Fruit fly (Drosophila melanogaster) whole organism, prepupa: Measurements from ENCODE around the gene NimA.

Experiments
- Blimp-1 ChIP-seq: fragments of 200-800 bp; sonication (Bioruptor generic); optimal IDR thresholded peaks from 3 replicates; lab custom pipeline; 2017; ENCODE audit warnings: missing biosample characterization, missing genetic modification characterization, mild to moderate bottlenecking, moderate library complexity, missing genetic modification reagents
- CG10631 ChIP-seq: fragments of 200-800 bp; sonication (Bioruptor generic); optimal IDR thresholded peaks from 2 replicates; lab custom pipeline; 2016; ENCODE audit warnings: missing biosample characterization, missing genetic modification characterization
- CG10669 ChIP-seq: fragments of 200-800 bp; sonication (Bioruptor generic); optimal IDR thresholded peaks from 3 replicates; lab custom pipeline; 2018; ENCODE audit warnings: missing biosample characterization, mild to moderate bottlenecking, missing genetic modification characterization, moderate library complexity
- CG11294 ChIP-seq: fragments of 200-800 bp; sonication (Bioruptor generic); IDR thresholded peaks from 2 replicates; pipeline ENCODE4 v1.3.6; 2022; ENCODE audit warnings: missing biosample characterization, missing genetic modification characterization
- CG11762 ChIP-seq: fragments of 200-800 bp; sonication (Bioruptor generic); optimal IDR thresholded peaks from 3 replicates; lab custom pipeline; 2016; ENCODE audit warnings: missing biosample characterization, missing genetic modification characterization; ENCODE audit not compliant: insufficient read depth
- CG11902 ChIP-seq: fragments of 200-800 bp; sonication (Bioruptor generic); optimal IDR thresholded peaks from 3 replicates; lab custom pipeline; 2016; ENCODE audit warnings: missing biosample characterization, missing genetic modification characterization
- CG15336 ChIP-seq: fragments of 200-800 bp; sonication (Bioruptor generic); IDR thresholded peaks from 2 replicates; pipeline ENCODE4 v1.3.6; 2022; ENCODE audit warnings: missing biosample characterization, missing genetic modification characterization
- CG1621 ChIP-seq: fragments of 200-800 bp; sonication (Bioruptor generic); optimal IDR thresholded peaks from 3 replicates; lab custom pipeline; 2018; ENCODE audit warnings: missing biosample characterization, mild to moderate bottlenecking, missing genetic modification characterization
- CG16779 ChIP-seq: fragments of 200-800 bp; sonication (Bioruptor generic); optimal IDR thresholded peaks from 3 replicates; lab custom pipeline; 2017; ENCODE audit warnings: missing biosample characterization, mild to moderate bottlenecking, missing genetic modification characterization
- CG3032 ChIP-seq: fragments of 200-800 bp; optimal IDR thresholded peaks from 2 replicates; lab custom pipeline; 2019; ENCODE audit warnings: missing biosample characterization, mild to moderate bottlenecking, missing genetic modification characterization, moderate library complexity
- CG31627 ChIP-seq: fragments of 200-800 bp; sonication (Bioruptor generic); optimal IDR thresholded peaks from 3 replicates; lab custom pipeline; 2016; ENCODE audit warnings: missing biosample characterization, missing genetic modification characterization
- CG32006 ChIP-seq: fragments of 200-800 bp; sonication (Bioruptor generic); optimal IDR thresholded peaks from 3 replicates; lab custom pipeline; 2017; ENCODE audit warnings: missing biosample characterization, mild to moderate bottlenecking, missing genetic modification characterization
- CG34406 ChIP-seq: fragments of 200-800 bp; sonication (Bioruptor generic); optimal IDR thresholded peaks from 3 replicates; lab custom pipeline; 2016; ENCODE audit warnings: missing biosample characterization, missing genetic modification characterization
- CG3919 ChIP-seq: fragments of 200-800 bp; sonication (Bioruptor generic); optimal IDR thresholded peaks from 3 replicates; lab custom pipeline; 2016; ENCODE audit warnings: missing biosample characterization, missing genetic modification characterization
- CG4318 ChIP-seq: fragments of 200-800 bp; sonication (Bioruptor generic); optimal IDR thresholded peaks from 3 replicates; lab custom pipeline; 2017; ENCODE audit warnings: missing biosample characterization, mild to moderate bottlenecking, missing genetic modification characterization
- CG6163 ChIP-seq: fragments of 200-800 bp; sonication (Bioruptor generic); IDR thresholded peaks from 3 replicates; pipeline ENCODE4 v1.3.6; 2022; ENCODE audit warnings: missing biosample characterization, missing genetic modification characterization
- CG6276 ChIP-seq: fragments of 200-800 bp; sonication (Bioruptor generic); optimal IDR thresholded peaks from 2 replicates; lab custom pipeline; 2017; ENCODE audit warnings: missing biosample characterization, mild to moderate bottlenecking, missing genetic modification characterization
- CG6792 ChIP-seq: fragments of 200-800 bp; sonication (Bioruptor generic); optimal IDR thresholded peaks from 3 replicates; lab custom pipeline; 2016; ENCODE audit warnings: missing biosample characterization, missing genetic modification characterization
- CG6808 ChIP-seq: fragments of 200-800 bp; sonication (Bioruptor generic); optimal IDR thresholded peaks from 3 replicates; lab custom pipeline; 2017; ENCODE audit warnings: missing biosample characterization, missing genetic modification characterization, mild to moderate bottlenecking, moderate library complexity, missing genetic modification reagents
- CG7368 ChIP-seq: fragments of 200-800 bp; sonication (Bioruptor generic); optimal IDR thresholded peaks from 3 replicates; lab custom pipeline; 2016; ENCODE audit warnings: missing biosample characterization, missing genetic modification characterization
- CG8119 ChIP-seq: fragments of 200-800 bp; sonication (Bioruptor generic); IDR thresholded peaks from 3 replicates; pipeline ENCODE4 v1.3.6; 2022; ENCODE audit warnings: missing biosample characterization, missing genetic modification characterization
- CG8319 ChIP-seq: fragments of 200-800 bp; sonication (Bioruptor generic); optimal IDR thresholded peaks from 3 replicates; lab custom pipeline; 2016; ENCODE audit warnings: missing biosample characterization, missing genetic modification characterization
- CG8632 ChIP-seq: fragments of 200-800 bp; sonication (Bioruptor generic); optimal IDR thresholded peaks from 3 replicates; lab custom pipeline; 2016; ENCODE audit warnings: missing biosample characterization, missing genetic modification characterization
- CG9139 ChIP-seq: fragments of 200-800 bp; sonication (Bioruptor generic); optimal IDR thresholded peaks from 3 replicates; lab custom pipeline; 2017; ENCODE audit warnings: missing biosample characterization, mild to moderate bottlenecking, missing genetic modification characterization
- Eip75B ChIP-seq: fragments of 200-800 bp; sonication (Bioruptor generic); optimal IDR thresholded peaks from 3 replicates; lab custom pipeline; 2016; ENCODE audit warnings: missing biosample characterization, missing genetic modification characterization
- Eip78C ChIP-seq: fragments of 200-800 bp; sonication (Bioruptor generic); peaks from one replicate; lab custom pipeline; 2016; ENCODE audit warnings: missing biosample characterization, missing genetic modification characterization
- Eip93F ChIP-seq: fragments of 200-800 bp; sonication (Bioruptor generic); optimal IDR thresholded peaks from 2 replicates; lab custom pipeline; 2016; ENCODE audit warnings: missing biosample characterization, mild to moderate bottlenecking, missing genetic modification characterization
- Ets21C ChIP-seq: fragments of 200-800 bp; sonication (Bioruptor generic); optimal IDR thresholded peaks from 3 replicates; lab custom pipeline; 2016; ENCODE audit warnings: missing biosample characterization, missing genetic modification characterization
- Ets96B ChIP-seq: fragments of 200-800 bp; optimal IDR thresholded peaks from 2 replicates; lab custom pipeline; 2019; ENCODE audit warnings: missing biosample characterization, mild to moderate bottlenecking, missing genetic modification characterization, moderate library complexity
- Gug ChIP-seq: fragments of 200-800 bp; sonication (Bioruptor generic); IDR thresholded peaks from 2 replicates; pipeline ENCODE4 v1.3.6; 2022; ENCODE audit warnings: missing biosample characterization, missing genetic modification characterization
- Hr39 ChIP-seq: fragments of 200-800 bp; sonication (Bioruptor generic); optimal IDR thresholded peaks from 2 replicates; lab custom pipeline; 2016; ENCODE audit warnings: missing biosample characterization, missing genetic modification characterization
- Hr4 ChIP-seq: fragments of 200-800 bp; sonication (Bioruptor generic); optimal IDR thresholded peaks from 3 replicates; lab custom pipeline; 2016; ENCODE audit warnings: missing biosample characterization, missing genetic modification characterization
- Lpt ChIP-seq: fragments of 200-800 bp; sonication (Bioruptor generic); optimal IDR thresholded peaks from 3 replicates; lab custom pipeline; 2016; ENCODE audit warnings: missing biosample characterization, missing genetic modification characterization
- OdsH ChIP-seq: fragments of 200-800 bp; sonication (Bioruptor generic); optimal IDR thresholded peaks from 3 replicates; lab custom pipeline; 2016; ENCODE audit warnings: missing biosample characterization, missing genetic modification characterization
- Smox ChIP-seq: fragments of 200-800 bp; sonication (Bioruptor generic); optimal IDR thresholded peaks from 3 replicates; lab custom pipeline; 2016; ENCODE audit warnings: missing biosample characterization, missing genetic modification characterization
- Sox14 ChIP-seq: fragments of 200-800 bp; sonication (Bioruptor generic); optimal IDR thresholded peaks from 3 replicates; lab custom pipeline; 2016; ENCODE audit warnings: missing biosample characterization, missing genetic modification characterization
- achi ChIP-seq: fragments of 200-800 bp; sonication (Bioruptor generic); optimal IDR thresholded peaks from 3 replicates; lab custom pipeline; 2016; ENCODE audit warnings: missing biosample characterization, missing genetic modification characterization
- acj6 ChIP-seq: fragments of 200-800 bp; sonication (Bioruptor generic); optimal IDR thresholded peaks from 3 replicates; lab custom pipeline; 2016; ENCODE audit warnings: missing biosample characterization, missing genetic modification characterization
- cyc ChIP-seq: fragments of 200-800 bp; sonication (Bioruptor generic); optimal IDR thresholded peaks from 3 replicates; lab custom pipeline; 2016; ENCODE audit warnings: missing biosample characterization, missing genetic modification characterization
- dac ChIP-seq: fragments of 200-800 bp; sonication (Bioruptor generic); optimal IDR thresholded peaks from 2 replicates; lab custom pipeline; 2017; ENCODE audit warnings: missing biosample characterization, mild to moderate bottlenecking, missing genetic modification characterization
- dsx ChIP-seq: fragments of 200-800 bp; optimal IDR thresholded peaks from 3 replicates; lab custom pipeline; 2019; ENCODE audit warnings: missing biosample characterization, mild to moderate bottlenecking, missing genetic modification characterization, moderate library complexity; ENCODE audit not compliant: poor library complexity, severe bottlenecking
- eg ChIP-seq: fragments of 200-800 bp; sonication (Bioruptor generic); IDR thresholded peaks from 3 replicates; pipeline ENCODE4 v1.3.6; 2022; ENCODE audit warnings: missing biosample characterization, missing genetic modification characterization
- esn ChIP-seq: fragments of 200-800 bp; sonication (Bioruptor generic); optimal IDR thresholded peaks from 2 replicates; lab custom pipeline; 2016; ENCODE audit warnings: missing biosample characterization, mild to moderate bottlenecking, missing genetic modification characterization, moderate library complexity
- fd85E ChIP-seq: fragments of 200-800 bp; sonication (Bioruptor generic); optimal IDR thresholded peaks from 3 replicates; lab custom pipeline; 2016; ENCODE audit warnings: missing biosample characterization, missing genetic modification characterization
- fkh ChIP-seq: fragments of 200-800 bp; sonication (Bioruptor generic); optimal IDR thresholded peaks from 3 replicates; lab custom pipeline; 2017; ENCODE audit warnings: missing biosample characterization, mild to moderate bottlenecking, missing genetic modification characterization, moderate library complexity
- lz ChIP-seq: fragments of 200-800 bp; sonication (Bioruptor generic); optimal IDR thresholded peaks from 3 replicates; lab custom pipeline; 2016; ENCODE audit warnings: missing biosample characterization, missing genetic modification characterization
- net ChIP-seq: fragments of 200-800 bp; sonication (Bioruptor generic); optimal IDR thresholded peaks from 3 replicates; lab custom pipeline; 2016; ENCODE audit warnings: missing biosample characterization, missing genetic modification characterization
- pdm3 ChIP-seq: fragments of 200-800 bp; sonication (Bioruptor generic); optimal IDR thresholded peaks from 3 replicates; lab custom pipeline; 2016; ENCODE audit warnings: missing biosample characterization, missing genetic modification characterization
- salr ChIP-seq, 2 experiments: fragments of 200-800 bp; sonication (Bioruptor generic); optimal IDR thresholded peaks; 3 replicates each; lab custom pipeline; 2016 to 2018; ENCODE audit warnings: missing biosample characterization in 2 of 2, missing genetic modification characterization in 2 of 2, mild to moderate bottlenecking in 1 of 2
- spab ChIP-seq: fragments of 200-800 bp; sonication (Bioruptor generic); optimal IDR thresholded peaks from 2 replicates; lab custom pipeline; 2017; ENCODE audit warnings: missing biosample characterization, mild to moderate bottlenecking, missing genetic modification characterization, missing genetic modification reagents
- ss ChIP-seq, 2 experiments: fragments of 200-800 bp; sonication (Bioruptor generic); optimal IDR thresholded peaks; 2 replicates in 1 of 2; 3 replicates in 1 of 2; lab custom pipeline; 2017 to 2018; ENCODE audit warnings: mild to moderate bottlenecking in 2 of 2, missing biosample characterization in 2 of 2, missing genetic modification characterization in 2 of 2, moderate library complexity in 1 of 2
- svp ChIP-seq: fragments of 200-800 bp; sonication (Bioruptor generic); peaks from one replicate; lab custom pipeline; 2016; ENCODE audit warnings: missing biosample characterization, missing genetic modification characterization
- topi ChIP-seq: fragments of 200-800 bp; sonication (Bioruptor generic); optimal IDR thresholded peaks from 3 replicates; lab custom pipeline; 2016; ENCODE audit warnings: missing biosample characterization, missing genetic modification characterization

Gene NimA

DNA sequence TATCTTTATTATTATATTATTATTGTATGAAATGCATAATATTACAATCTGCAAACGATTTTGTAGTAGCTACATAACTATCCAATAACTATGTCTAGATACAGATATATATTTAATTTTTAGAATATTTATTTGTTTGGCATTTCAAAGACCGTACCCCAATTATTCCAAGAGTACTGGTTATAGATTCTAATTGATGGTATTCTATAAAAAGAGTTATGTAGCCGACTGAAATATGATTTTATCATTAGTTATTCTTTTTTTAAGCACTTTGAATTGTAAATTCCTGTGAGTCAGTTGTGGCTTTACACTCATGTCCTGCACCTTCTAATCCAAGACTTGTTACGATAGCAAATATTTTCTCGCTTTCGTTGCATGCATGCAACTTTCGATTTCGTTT, 31.6 kb upstream of the NimA start:
- peak; percentile 51; the same call in 1 of the 2 replicates for TF ChIP-seq CG15336
- TF ChIP-seq topi (GFP tag; lab: Kevin White, UChicago), result no peak
- TF ChIP-seq Smox (GFP tag; lab: Kevin White, UChicago), result no peak
- TF ChIP-seq OdsH (GFP tag; lab: Kevin White, UChicago), result peak; percentile 23
- no peak for TF ChIP-seq Ets96B
- no peak for TF ChIP-seq fkh
- no peak for TF ChIP-seq Ets21C (GFP tag; lab: Kevin White, UChicago)
- no peak for TF ChIP-seq cyc (GFP tag; lab: Kevin White, UChicago)
- no peak for TF ChIP-seq CG6163 (GFP tag; lab: Robert Waterston, UW)
- peak; percentile 42 for TF ChIP-seq Lpt (GFP tag; lab: Kevin White, UChicago)
- TF ChIP-seq Gug (GFP tag; lab: Robert Waterston, UW), result no peak
- TF ChIP-seq CG10631 (GFP tag; lab: Kevin White, UChicago), result peak; percentile 4
- TF ChIP-seq acj6 (GFP tag; lab: Kevin White, UChicago), result peak; percentile 3
- no peak for TF ChIP-seq lz (GFP tag; lab: Kevin White, UChicago)
- no peak for TF ChIP-seq CG16779 (tag; lab: Kevin White, UChicago)
- no peak for TF ChIP-seq achi (GFP tag; lab: Kevin White, UChicago)
- TF ChIP-seq CG6792 (GFP tag; lab: Kevin White, UChicago), result no peak
- peak; percentile 46 for TF ChIP-seq Hr4 (GFP tag; lab: Kevin White, UChicago)
- no peak for TF ChIP-seq CG8632 (GFP tag; lab: Kevin White, UChicago)
- TF ChIP-seq Blimp-1 (GFP tag; lab: Kevin White, UChicago), result no peak
- TF ChIP-seq CG8119 (GFP tag; lab: Robert Waterston, UW), result peak; percentile 64; the same call in 2 of the 3 replicates
- TF ChIP-seq spab (GFP tag; lab: Kevin White, UChicago), result no peak
- peak; percentile 53 for TF ChIP-seq CG4318 (GFP tag; lab: Kevin White, UChicago)
- peak; percentile 85 for TF ChIP-seq CG32006 (GFP tag; lab: Kevin White, UChicago)
- TF ChIP-seq CG11902 (GFP tag; lab: Kevin White, UChicago), result no peak
- no peak for TF ChIP-seq CG10669
- TF ChIP-seq esn (GFP tag; lab: Kevin White, UChicago), result no peak
- TF ChIP-seq CG6276 (GFP tag; lab: Kevin White, UChicago), result peak; percentile 77
- no peak for TF ChIP-seq CG11294
- peak; percentile 9; the same call in 1 of the 3 replicates for TF ChIP-seq eg (GFP tag; lab: Robert Waterston, UW)
- no peak for TF ChIP-seq Hr39 (GFP tag; lab: Kevin White, UChicago)
- TF ChIP-seq fd85E (GFP tag; lab: Kevin White, UChicago), result no peak
- TF ChIP-seq dsx, result no peak
- peak in 1 of 2 experiments; percentile 43 for TF ChIP-seq salr (GFP tag; optimal IDR thresholded peaks at IDR 0.05; lab: Kevin White, UChicago)
- no peak for TF ChIP-seq CG9139 (GFP tag; lab: Kevin White, UChicago)
- no peak for TF ChIP-seq CG11762 (GFP tag; lab: Kevin White, UChicago)
- TF ChIP-seq CG34406, result no peak
- TF ChIP-seq CG1621 (tag; lab: Kevin White, UChicago), result no peak
- peak; percentile 70 for TF ChIP-seq Eip78C (GFP tag; lab: Kevin White, UChicago)
- peak; percentile 5 for TF ChIP-seq pdm3 (GFP tag; lab: Kevin White, UChicago)
- TF ChIP-seq CG31627, result no peak
- TF ChIP-seq Eip93F (GFP tag; lab: Kevin White, UChicago), result no peak
- no peak for TF ChIP-seq net (GFP tag; lab: Kevin White, UChicago)
- TF ChIP-seq svp (GFP tag; lab: Kevin White, UChicago), result peak; percentile 27
- TF ChIP-seq CG7368, result no peak
- TF ChIP-seq CG8319 (GFP tag; lab: Kevin White, UChicago), result no peak
- no peak for TF ChIP-seq ss (GFP tag; optimal IDR thresholded peaks at IDR 0.05; lab: Kevin White, UChicago)
- no peak for TF ChIP-seq CG3032 (tag; lab: Kevin White, UChicago)
- TF ChIP-seq Sox14, result no peak
- TF ChIP-seq Eip75B, result no peak
- TF ChIP-seq dac, result peak; percentile 26
- TF ChIP-seq CG3919 (GFP tag; lab: Kevin White, UChicago), result no peak
- TF ChIP-seq CG6808 (GFP tag; lab: Kevin White, UChicago), result no peak
